Fruit fly (Drosophila melanogaster): ENCODE results near the gene veli.

DNA sequence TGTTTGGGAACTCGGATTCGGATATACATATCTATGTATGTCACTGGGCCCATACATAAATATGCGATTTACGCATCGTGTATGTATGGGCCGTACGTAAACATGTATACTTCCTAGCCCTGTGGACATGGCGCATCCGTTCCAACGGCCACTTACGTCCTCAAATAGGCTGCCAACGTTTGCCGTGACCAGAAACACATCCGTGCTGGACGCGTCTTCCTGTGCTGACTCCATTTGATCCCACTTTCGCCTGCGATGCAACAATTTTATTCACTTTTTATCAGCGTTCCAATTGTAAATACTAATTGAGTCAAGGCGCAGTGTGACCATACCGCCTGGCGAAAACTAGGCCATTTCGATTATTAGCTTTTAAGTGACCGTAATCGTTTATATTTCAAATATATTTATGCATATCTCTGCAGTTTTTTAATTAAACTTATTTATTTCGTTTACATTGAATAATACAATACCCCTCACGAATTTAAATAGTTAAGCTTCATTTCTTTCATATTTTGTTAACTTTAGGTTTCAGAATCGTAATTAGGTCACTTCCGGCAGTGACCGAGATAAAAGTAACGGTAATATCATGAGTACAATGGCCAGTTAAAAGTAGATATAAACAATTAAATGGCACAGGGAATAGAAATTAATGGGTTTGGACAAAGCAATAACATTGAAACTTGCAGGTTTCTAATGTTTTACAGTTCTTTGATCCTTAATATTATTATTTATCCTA lies 20.4 kb downstream of the veli start, which contains the start of gene 5PtaseI:
- TF ChIP-seq Hr4 (GFP tag; optimal IDR thresholded peaks at IDR 0.05) (no peak), CG32006 (GFP tag; optimal IDR thresholded peaks at IDR 0.05) (no peak), CG10669 (GFP tag; optimal IDR thresholded peaks at IDR 0.05) (no peak), CG3919 (GFP tag; optimal IDR thresholded peaks at IDR 0.05) (no peak), Ets21C (GFP tag; optimal IDR thresholded peaks at IDR 0.05) (no peak), dsx (GFP tag; optimal IDR thresholded peaks at IDR 0.05; ENCODE audit: poor library complexity, severe bottlenecking) (no peak), Eip93F (GFP tag; optimal IDR thresholded peaks at IDR 0.05) (no peak), CG31627 (GFP tag; optimal IDR thresholded peaks at IDR 0.05) (no peak), Met (GFP tag; optimal IDR thresholded peaks at IDR 0.05) (no peak), Blimp-1 (GFP tag; optimal IDR thresholded peaks at IDR 0.05) (no peak)

Data from whole organism, prepupa.